Fruit fly (Drosophila melanogaster) whole organism, pupa: ENCODE data around the gene CG5112.

Source experiments
- CG12605 ChIP-seq: fragments of 200-800 bp; sonication (Bioruptor generic); IDR thresholded peaks from 2 replicates; pipeline ENCODE4 v1.3.6; 2022; ENCODE audit warnings: missing biosample characterization, missing genetic modification characterization
- CG13204 ChIP-seq: fragments of 200-800 bp; sonication (Bioruptor generic); optimal IDR thresholded peaks from 2 replicates; lab custom pipeline; 2018; ENCODE audit warnings: missing biosample characterization, mild to moderate bottlenecking, missing genetic modification characterization, moderate library complexity
- CG14655 ChIP-seq: fragments of 200-800 bp; sonication (Bioruptor generic); optimal IDR thresholded peaks from 3 replicates; lab custom pipeline; 2017; ENCODE audit warnings: mild to moderate bottlenecking, missing biosample characterization, missing genetic modification reagents, missing genetic modification characterization
- CG15710 ChIP-seq: fragments of 200-800 bp; sonication (Bioruptor generic); optimal IDR thresholded peaks from 2 replicates; lab custom pipeline; 2018; ENCODE audit warnings: missing biosample characterization, mild to moderate bottlenecking, missing genetic modification characterization, moderate library complexity
- CG32121 ChIP-seq: fragments of 200-800 bp; sonication (Bioruptor generic); IDR thresholded peaks from 2 replicates; pipeline ENCODE4 v1.3.6; 2022; ENCODE audit warnings: missing biosample characterization, missing genetic modification characterization
- CG34367 ChIP-seq: fragments of 200-800 bp; sonication (Bioruptor generic); optimal IDR thresholded peaks from 2 replicates; lab custom pipeline; 2018; ENCODE audit warnings: missing biosample characterization, mild to moderate bottlenecking, missing genetic modification characterization
- CG4496 ChIP-seq: fragments of 200-800 bp; sonication (Bioruptor generic); IDR thresholded peaks from 3 replicates; pipeline ENCODE4 v1.3.6; 2022; ENCODE audit warnings: missing biosample characterization, missing genetic modification characterization
- CG8159 ChIP-seq: fragments of 200-800 bp; sonication (Bioruptor generic); optimal IDR thresholded peaks from 3 replicates; lab custom pipeline; 2018; ENCODE audit warnings: missing biosample characterization, mild to moderate bottlenecking, missing genetic modification characterization, moderate library complexity
- D1 ChIP-seq: fragments of 200-800 bp; sonication (Bioruptor generic); optimal IDR thresholded peaks from 2 replicates; lab custom pipeline; 2018; ENCODE audit warnings: missing biosample characterization, mild to moderate bottlenecking, missing genetic modification characterization, moderate library complexity
- EcR ChIP-seq: fragments of 200-800 bp; sonication (Bioruptor generic); optimal IDR thresholded peaks from 3 replicates; lab custom pipeline; 2019; ENCODE audit warnings: missing biosample characterization, missing genetic modification characterization, mild to moderate bottlenecking, moderate library complexity, missing genetic modification reagents
- Pif1A ChIP-seq: fragments of 200-800 bp; sonication (Bioruptor generic); optimal IDR thresholded peaks from 3 replicates; lab custom pipeline; 2016; ENCODE audit warnings: missing biosample characterization, missing genetic modification characterization
- fd96Ca ChIP-seq: fragments of 200-800 bp; sonication (Bioruptor generic); IDR thresholded peaks from 3 replicates; pipeline ENCODE4 v1.3.6; 2022; ENCODE audit warnings: missing biosample characterization, missing genetic modification characterization

DNA sequence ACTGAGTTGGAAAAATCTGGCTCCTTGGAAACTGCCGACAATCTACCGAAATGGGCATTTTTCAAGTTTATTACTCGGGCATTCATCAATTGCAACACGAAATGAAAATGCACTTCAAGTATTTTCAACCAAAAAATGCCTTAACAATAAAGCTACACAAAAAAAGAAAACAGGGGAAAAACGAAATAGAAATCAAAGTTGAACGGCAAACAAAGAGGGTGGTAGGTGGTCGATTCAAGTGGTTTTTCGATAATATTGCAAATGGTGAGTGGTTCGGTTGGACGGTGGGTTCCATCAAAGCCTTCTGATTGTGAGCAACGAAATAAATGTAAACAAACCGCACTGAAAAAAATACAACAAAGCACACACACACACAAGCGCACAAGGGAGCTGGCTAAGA is 25.1 kb upstream of the CG5112 start:
- no peak for TF ChIP-seq CG8159 (tag; lab: Kevin White, UChicago)
- no peak for TF ChIP-seq CG12605
- TF ChIP-seq CG32121: no peak
- no peak for TF ChIP-seq CG15710 (tag; lab: Kevin White, UChicago)
- no peak for TF ChIP-seq CG13204 (GFP tag; lab: Kevin White, UChicago)
- TF ChIP-seq CG34367 (tag; lab: Kevin White, UChicago): no peak
- no peak for TF ChIP-seq fd96Ca (GFP tag; lab: Robert Waterston, UW)
- no peak for TF ChIP-seq Pif1A
- no peak for TF ChIP-seq EcR
- TF ChIP-seq CG4496 (GFP tag; lab: Robert Waterston, UW): no peak
- TF ChIP-seq D1 (tag; lab: Kevin White, UChicago): no peak
- TF ChIP-seq CG14655 (GFP tag; lab: Kevin White, UChicago): no peak
